Worm (Caenorhabditis elegans): ENCODE data around the gene F44E7.9.
"Not testable (repeated sequence)": the region's sequence is repeated elsewhere in the genome, so short reads cannot be mapped to it uniquely, and the experiment has no call there.

DNA sequence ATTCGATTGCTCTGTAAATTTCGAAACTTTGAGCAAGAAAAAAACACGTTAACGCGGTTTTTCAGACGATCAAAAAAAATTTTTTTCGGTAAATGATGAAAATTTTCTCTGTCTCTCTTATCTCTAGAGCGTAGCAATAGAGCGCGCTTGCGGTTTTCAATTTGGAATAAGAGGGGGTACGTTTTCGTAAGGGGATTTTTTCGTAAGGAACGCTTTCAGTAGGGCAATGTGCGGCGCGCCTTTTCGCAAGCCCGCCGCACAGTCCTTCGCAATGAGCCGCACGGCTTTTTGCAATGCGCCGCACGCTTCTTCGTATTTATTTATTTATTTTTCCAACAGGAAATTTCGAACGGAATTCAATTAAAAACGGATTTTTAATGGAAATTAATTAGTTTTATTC, 14.1 kb upstream of the F44E7.9 start, which contains the start of gene F44E7.4:
- TF ChIP-seq unc-62 (GFP tag; optimal IDR thresholded peaks at IDR 0.05); ets-5 (GFP tag; IDR thresholded peaks at IDR 0.05); C04F5.9 (tag; optimal IDR thresholded peaks at IDR 0.05); aly-2 (tag; optimal IDR thresholded peaks at IDR 0.05); alr-1 (tag; optimal IDR thresholded peaks at IDR 0.05; ENCODE audit: borderline replicate concordance); fkh-10 (GFP tag; optimal IDR thresholded peaks at IDR 0.05); nhr-12 (tag; optimal IDR thresholded peaks at IDR 0.05): not testable (repeated sequence)
- TF ChIP-seq efl-1 (optimal IDR thresholded peaks at IDR 0.05), result peak; percentile 49 to 55
- peak in 1 of 2 experiments; percentile 44 for TF ChIP-seq efl-1 (GFP tag; optimal IDR thresholded peaks at IDR 0.05 in 1 of 2)
- TF ChIP-seq lsy-2 (tag; optimal IDR thresholded peaks at IDR 0.05), result peak; percentile 37 to 73
- peak; percentile 27 for TF ChIP-seq fkh-8 (tag; optimal IDR thresholded peaks at IDR 0.05)
